Fruit fly (Drosophila melanogaster) whole organism, prepupa: ENCODE data around the gene CG32487.
A peak's percentile ranks its signal among the peaks of the same experiment; 100 is the strongest.

Experiments
- Blimp-1 ChIP-seq: fragments of 200-800 bp; sonication (Bioruptor generic); optimal IDR thresholded peaks from 3 replicates; lab custom pipeline; 2017; ENCODE audit warnings: missing biosample characterization, missing genetic modification characterization, mild to moderate bottlenecking, moderate library complexity, missing genetic modification reagents
- CG11902 ChIP-seq: fragments of 200-800 bp; sonication (Bioruptor generic); optimal IDR thresholded peaks from 3 replicates; lab custom pipeline; 2016; ENCODE audit warnings: missing biosample characterization, missing genetic modification characterization
- CG15336 ChIP-seq: fragments of 200-800 bp; sonication (Bioruptor generic); IDR thresholded peaks from 2 replicates; pipeline ENCODE4 v1.3.6; 2022; ENCODE audit warnings: missing biosample characterization, missing genetic modification characterization
- CG1621 ChIP-seq: fragments of 200-800 bp; sonication (Bioruptor generic); optimal IDR thresholded peaks from 3 replicates; lab custom pipeline; 2018; ENCODE audit warnings: missing biosample characterization, mild to moderate bottlenecking, missing genetic modification characterization
- CG31627 ChIP-seq: fragments of 200-800 bp; sonication (Bioruptor generic); optimal IDR thresholded peaks from 3 replicates; lab custom pipeline; 2016; ENCODE audit warnings: missing biosample characterization, missing genetic modification characterization
- CG3919 ChIP-seq: fragments of 200-800 bp; sonication (Bioruptor generic); optimal IDR thresholded peaks from 3 replicates; lab custom pipeline; 2016; ENCODE audit warnings: missing biosample characterization, missing genetic modification characterization
- CG6792 ChIP-seq: fragments of 200-800 bp; sonication (Bioruptor generic); optimal IDR thresholded peaks from 3 replicates; lab custom pipeline; 2016; ENCODE audit warnings: missing biosample characterization, missing genetic modification characterization
- CG7368 ChIP-seq: fragments of 200-800 bp; sonication (Bioruptor generic); optimal IDR thresholded peaks from 3 replicates; lab custom pipeline; 2016; ENCODE audit warnings: missing biosample characterization, missing genetic modification characterization
- CG8119 ChIP-seq: fragments of 200-800 bp; sonication (Bioruptor generic); IDR thresholded peaks from 3 replicates; pipeline ENCODE4 v1.3.6; 2022; ENCODE audit warnings: missing biosample characterization, missing genetic modification characterization
- CG8319 ChIP-seq: fragments of 200-800 bp; sonication (Bioruptor generic); optimal IDR thresholded peaks from 3 replicates; lab custom pipeline; 2016; ENCODE audit warnings: missing biosample characterization, missing genetic modification characterization
- CG8632 ChIP-seq: fragments of 200-800 bp; sonication (Bioruptor generic); optimal IDR thresholded peaks from 3 replicates; lab custom pipeline; 2016; ENCODE audit warnings: missing biosample characterization, missing genetic modification characterization
- CG9139 ChIP-seq: fragments of 200-800 bp; sonication (Bioruptor generic); optimal IDR thresholded peaks from 3 replicates; lab custom pipeline; 2017; ENCODE audit warnings: missing biosample characterization, mild to moderate bottlenecking, missing genetic modification characterization
- Eip75B ChIP-seq: fragments of 200-800 bp; sonication (Bioruptor generic); optimal IDR thresholded peaks from 3 replicates; lab custom pipeline; 2016; ENCODE audit warnings: missing biosample characterization, missing genetic modification characterization
- Eip93F ChIP-seq: fragments of 200-800 bp; sonication (Bioruptor generic); optimal IDR thresholded peaks from 2 replicates; lab custom pipeline; 2016; ENCODE audit warnings: missing biosample characterization, mild to moderate bottlenecking, missing genetic modification characterization
- Ets21C ChIP-seq: fragments of 200-800 bp; sonication (Bioruptor generic); optimal IDR thresholded peaks from 3 replicates; lab custom pipeline; 2016; ENCODE audit warnings: missing biosample characterization, missing genetic modification characterization
- Ets96B ChIP-seq: fragments of 200-800 bp; optimal IDR thresholded peaks from 2 replicates; lab custom pipeline; 2019; ENCODE audit warnings: missing biosample characterization, mild to moderate bottlenecking, missing genetic modification characterization, moderate library complexity
- Gug ChIP-seq: fragments of 200-800 bp; sonication (Bioruptor generic); IDR thresholded peaks from 2 replicates; pipeline ENCODE4 v1.3.6; 2022; ENCODE audit warnings: missing biosample characterization, missing genetic modification characterization
- Hr4 ChIP-seq: fragments of 200-800 bp; sonication (Bioruptor generic); optimal IDR thresholded peaks from 3 replicates; lab custom pipeline; 2016; ENCODE audit warnings: missing biosample characterization, missing genetic modification characterization
- Smox ChIP-seq: fragments of 200-800 bp; sonication (Bioruptor generic); optimal IDR thresholded peaks from 3 replicates; lab custom pipeline; 2016; ENCODE audit warnings: missing biosample characterization, missing genetic modification characterization
- Sox14 ChIP-seq: fragments of 200-800 bp; sonication (Bioruptor generic); optimal IDR thresholded peaks from 3 replicates; lab custom pipeline; 2016; ENCODE audit warnings: missing biosample characterization, missing genetic modification characterization
- Sox15 ChIP-seq: fragments of 200-800 bp; sonication (Bioruptor generic); optimal IDR thresholded peaks from 3 replicates; lab custom pipeline; 2016; ENCODE audit warnings: missing biosample characterization, missing genetic modification characterization
- achi ChIP-seq: fragments of 200-800 bp; sonication (Bioruptor generic); optimal IDR thresholded peaks from 3 replicates; lab custom pipeline; 2016; ENCODE audit warnings: missing biosample characterization, missing genetic modification characterization
- acj6 ChIP-seq: fragments of 200-800 bp; sonication (Bioruptor generic); optimal IDR thresholded peaks from 3 replicates; lab custom pipeline; 2016; ENCODE audit warnings: missing biosample characterization, missing genetic modification characterization
- cyc ChIP-seq: fragments of 200-800 bp; sonication (Bioruptor generic); optimal IDR thresholded peaks from 3 replicates; lab custom pipeline; 2016; ENCODE audit warnings: missing biosample characterization, missing genetic modification characterization
- dsx ChIP-seq: fragments of 200-800 bp; optimal IDR thresholded peaks from 3 replicates; lab custom pipeline; 2019; ENCODE audit warnings: missing biosample characterization, mild to moderate bottlenecking, missing genetic modification characterization, moderate library complexity; ENCODE audit not compliant: poor library complexity, severe bottlenecking
- eg ChIP-seq: fragments of 200-800 bp; sonication (Bioruptor generic); IDR thresholded peaks from 3 replicates; pipeline ENCODE4 v1.3.6; 2022; ENCODE audit warnings: missing biosample characterization, missing genetic modification characterization
- esn ChIP-seq: fragments of 200-800 bp; sonication (Bioruptor generic); optimal IDR thresholded peaks from 2 replicates; lab custom pipeline; 2016; ENCODE audit warnings: missing biosample characterization, mild to moderate bottlenecking, missing genetic modification characterization, moderate library complexity
- fd85E ChIP-seq: fragments of 200-800 bp; sonication (Bioruptor generic); optimal IDR thresholded peaks from 3 replicates; lab custom pipeline; 2016; ENCODE audit warnings: missing biosample characterization, missing genetic modification characterization
- fkh ChIP-seq: fragments of 200-800 bp; sonication (Bioruptor generic); optimal IDR thresholded peaks from 3 replicates; lab custom pipeline; 2017; ENCODE audit warnings: missing biosample characterization, mild to moderate bottlenecking, missing genetic modification characterization, moderate library complexity
- net ChIP-seq: fragments of 200-800 bp; sonication (Bioruptor generic); optimal IDR thresholded peaks from 3 replicates; lab custom pipeline; 2016; ENCODE audit warnings: missing biosample characterization, missing genetic modification characterization
- spab ChIP-seq: fragments of 200-800 bp; sonication (Bioruptor generic); optimal IDR thresholded peaks from 2 replicates; lab custom pipeline; 2017; ENCODE audit warnings: missing biosample characterization, mild to moderate bottlenecking, missing genetic modification characterization, missing genetic modification reagents
- ss ChIP-seq, 2 experiments: fragments of 200-800 bp; sonication (Bioruptor generic); optimal IDR thresholded peaks; 2 replicates in 1 of 2; 3 replicates in 1 of 2; lab custom pipeline; 2017 to 2018; ENCODE audit warnings: mild to moderate bottlenecking in 2 of 2, missing biosample characterization in 2 of 2, missing genetic modification characterization in 2 of 2, moderate library complexity in 1 of 2
- svp ChIP-seq: fragments of 200-800 bp; sonication (Bioruptor generic); peaks from one replicate; lab custom pipeline; 2016; ENCODE audit warnings: missing biosample characterization, missing genetic modification characterization
- topi ChIP-seq: fragments of 200-800 bp; sonication (Bioruptor generic); optimal IDR thresholded peaks from 3 replicates; lab custom pipeline; 2016; ENCODE audit warnings: missing biosample characterization, missing genetic modification characterization

Gene CG32487

dm6 chr3L:3026421-3026820 is 9.4 kb upstream of the CG32487 start, which contains the start of gene aly:
Gene aly (minus strand): TSS chr3L:3026521.
- TF ChIP-seq svp, result no peak
- TF ChIP-seq, all 60 proteins: peak for 0

- TF ChIP-seq net (GFP tag; lab: Kevin White, UChicago) (no peak), acj6 (GFP tag; lab: Kevin White, UChicago) (no peak), CG7368 (no peak), svp (no peak), CG9139 (no peak), CG1621 (tag; lab: Kevin White, UChicago) (no peak), dsx (GFP tag; lab: Kevin White, UChicago) (no peak), CG15336 (GFP tag; lab: Robert Waterston, UW) (no peak), Hr4 (GFP tag; lab: Kevin White, UChicago) (no peak), Ets21C (GFP tag; lab: Kevin White, UChicago) (no peak), spab (GFP tag; lab: Kevin White, UChicago) (no peak), CG6792 (no peak), achi (GFP tag; lab: Kevin White, UChicago) (no peak), CG11902 (GFP tag; lab: Kevin White, UChicago) (no peak), Eip93F (GFP tag; lab: Kevin White, UChicago) (no peak), Sox15 (GFP tag; lab: Kevin White, UChicago) (no peak), Blimp-1 (GFP tag; lab: Kevin White, UChicago) (no peak)
Observed at dm6 chr3L:3015969-3016368, 1.1 kb downstream of the CG32487 start, which contains the start of gene CG32488. Gene CG32488 (minus strand): TSS chr3L:3016069.

dm6 chr3L:3013496-3013895 is 3.6 kb downstream of the CG32487 start:
- no peak for TF ChIP-seq CG1621 (tag; lab: Kevin White, UChicago)
- TF ChIP-seq CG31627 (GFP tag; lab: Kevin White, UChicago), result no peak
- no peak for TF ChIP-seq CG8319 (GFP tag; lab: Kevin White, UChicago)
- TF ChIP-seq Eip75B (GFP tag; lab: Kevin White, UChicago), result no peak
- no peak for TF ChIP-seq CG8119
- no peak for TF ChIP-seq ss (GFP tag; optimal IDR thresholded peaks at IDR 0.05; lab: Kevin White, UChicago)
- TF ChIP-seq Gug (GFP tag; lab: Robert Waterston, UW), result no peak
- TF ChIP-seq Smox (GFP tag; lab: Kevin White, UChicago), result no peak
- no peak for TF ChIP-seq Hr4 (GFP tag; lab: Kevin White, UChicago)
- TF ChIP-seq CG15336 (GFP tag; lab: Robert Waterston, UW), result no peak
- no peak for TF ChIP-seq fd85E (GFP tag; lab: Kevin White, UChicago)
- no peak for TF ChIP-seq dsx (GFP tag; lab: Kevin White, UChicago)
- TF ChIP-seq esn (GFP tag; lab: Kevin White, UChicago), result no peak
- TF ChIP-seq, all 60 proteins: peak for 0

- TF ChIP-seq spab (GFP tag; lab: Kevin White, UChicago) (no peak), svp (no peak), eg (GFP tag; lab: Robert Waterston, UW) (0 out of 3 replicates have a peak, but pooled peaks have one; percentile 19)
Observed at dm6 chr3L:3001445-3001844, 15.6 kb downstream of the CG32487 start, which contains the start of gene FMRFaR. Gene FMRFaR (plus strand): TSS chr3L:3001716.

- TF ChIP-seq Sox14 (no peak), ss (GFP tag; optimal IDR thresholded peaks at IDR 0.05; lab: Kevin White, UChicago) (no peak), cyc (GFP tag; lab: Kevin White, UChicago) (no peak), CG3919 (GFP tag; lab: Kevin White, UChicago) (no peak), CG8632 (GFP tag; lab: Kevin White, UChicago) (no peak), CG1621 (tag; lab: Kevin White, UChicago) (no peak), fkh (no peak), Ets96B (tag; lab: Kevin White, UChicago) (no peak), Hr4 (GFP tag; lab: Kevin White, UChicago) (no peak), topi (no peak), acj6 (GFP tag; lab: Kevin White, UChicago) (no peak)
Observed at dm6 chr3L:2994872-2995271, 22.2 kb downstream of the CG32487 start, which contains the start of gene CG2113. Gene CG2113 (plus strand): TSS chr3L:2995172.
